Worm (Caenorhabditis elegans) whole organism, L4 larva: ENCODE data around the gene klf-3.

Experiments used
- jun-1 ChIP-seq: fragments of 150-350 bp; optimal IDR thresholded peaks from 2 replicates; lab custom pipeline; 2014; ENCODE audit warnings: missing biosample characterization, missing genetic modification reagents, missing genetic modification characterization
- lin-39 ChIP-seq: fragments of 150-350 bp; optimal IDR thresholded peaks from 2 replicates; lab custom pipeline; 2014; ENCODE audit warnings: missing biosample characterization, missing genetic modification reagents, missing genetic modification characterization
- nhr-25 ChIP-seq: sonication (generic microtip); optimal IDR thresholded peaks from 2 replicates; lab custom pipeline; 2017; ENCODE audit warnings: missing genetic modification characterization, mild to moderate bottlenecking, missing compliant biosample characterization, antibody characterized with exemption, moderate library complexity, borderline replicate concordance; ENCODE audit not compliant: insufficient read depth
- nhr-28 ChIP-seq: fragments of 150-350 bp; optimal IDR thresholded peaks from 2 replicates; lab custom pipeline; 2014; ENCODE audit warnings: missing biosample characterization, missing genetic modification characterization
- snpc-4 ChIP-seq: fragments of 150-350 bp; optimal IDR thresholded peaks from 2 replicates; lab custom pipeline; 2014; ENCODE audit warnings: missing biosample characterization, missing genetic modification characterization
- tra-1 ChIP-seq: fragments of 200-800 bp; sonication (Bioruptor generic); IDR thresholded peaks from 2 replicates; pipeline ENCODE4 v1.3.6; 2022; ENCODE audit warnings: missing genetic modification reagents, missing genetic modification characterization, missing compliant biosample characterization
- ztf-11 ChIP-seq: fragments of 150-350 bp; optimal IDR thresholded peaks from 2 replicates; lab custom pipeline; 2014; ENCODE audit warnings: missing biosample characterization, missing genetic modification characterization

DNA sequence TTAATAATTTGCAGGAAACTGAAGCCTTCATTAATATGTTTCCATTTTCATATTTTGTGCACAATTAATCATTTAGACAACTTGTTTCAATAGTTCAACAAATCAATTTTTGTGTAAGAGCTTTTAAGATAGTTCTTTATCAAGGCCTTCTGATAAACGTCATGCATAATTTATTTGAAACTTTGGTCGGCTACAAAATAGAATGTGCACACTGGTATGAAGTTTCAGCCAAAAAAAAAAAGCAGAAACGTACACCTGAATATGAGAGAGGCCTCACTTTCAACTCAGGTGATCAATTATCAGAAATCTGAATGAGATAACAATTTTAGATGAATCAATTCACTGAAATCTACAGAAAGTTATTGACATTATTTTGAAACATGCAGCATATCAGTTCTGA is 2.2 kb upstream of the klf-3 start:
- TF ChIP-seq nhr-28 (tag; lab: Kevin White, UChicago) = peak; percentile 9
- TF ChIP-seq lin-39 (tag; lab: Kevin White, UChicago) = no peak
- TF ChIP-seq tra-1 (GFP tag; lab: Robert Waterston, UW) = no peak
- TF ChIP-seq jun-1 (tag; lab: Kevin White, UChicago) = no peak
- no peak for TF ChIP-seq nhr-25
- TF ChIP-seq snpc-4 = no peak
- no peak for TF ChIP-seq ztf-11 (tag; lab: Kevin White, UChicago)
